Worm (Caenorhabditis elegans) whole organism, L2 larva: ENCODE data around the gene fbxa-114.

Experiments used
- nhr-11 ChIP-seq: fragments of 150-350 bp; optimal IDR thresholded peaks from 2 replicates; lab custom pipeline; 2014; ENCODE audit warnings: missing biosample characterization, missing genetic modification characterization
- nhr-77 ChIP-seq: fragments of 150-350 bp; optimal IDR thresholded peaks from 2 replicates; lab custom pipeline; 2014; ENCODE audit warnings: missing biosample characterization, missing genetic modification characterization

ce11 chrV:20171941-20172340 lies 29.5 kb upstream of the fbxa-114 start, which contains the start of gene srw-39:
- TF ChIP-seq nhr-11 = no peak
- no peak for TF ChIP-seq nhr-77 (tag; lab: Kevin White, UChicago)
